Worm (Caenorhabditis elegans): ENCODE data around the gene R09E12.9.
A peak's percentile ranks its signal among the peaks of the same experiment; 100 is the strongest.

R09E12.9 gene

ce11 chrV:777285-777684, at the start of gene R09E12.9:
Gene R09E12.9, plus strand, starts transcription at chrV:777600.
- TF ChIP-seq nhr-28 (tag; optimal IDR thresholded peaks at IDR 0.05): peak; percentile 54
- peak; percentile 100 for TF ChIP-seq nhr-77 (tag; optimal IDR thresholded peaks at IDR 0.05)
- peak; percentile 15 for TF ChIP-seq nhr-76 (tag; optimal IDR thresholded peaks at IDR 0.05)
- peak in 1 of 6 experiments; percentile 27 for TF ChIP-seq elt-3 (tag; optimal IDR thresholded peaks at IDR 0.05)
- TF ChIP-seq snu-23 (GFP tag; optimal IDR thresholded peaks at IDR 0.05): peak; percentile 63
- TF ChIP-seq nhr-90 (tag; optimal IDR thresholded peaks at IDR 0.05; ENCODE audit: poor library complexity): peak; percentile 29
- peak; percentile 45 for TF ChIP-seq nhr-71 (tag; optimal IDR thresholded peaks at IDR 0.05)
- TF ChIP-seq pag-3 (tag; optimal IDR thresholded peaks at IDR 0.05; ENCODE audit: borderline replicate concordance, insufficient read depth): no peak
- peak; percentile 42 for TF ChIP-seq nhr-237 (tag; optimal IDR thresholded peaks at IDR 0.05)
- TF ChIP-seq nhr-19 (GFP tag; conservative IDR thresholded peaks at IDR 0.05): peak; percentile 40
- TF ChIP-seq aha-1 (tag; optimal IDR thresholded peaks at IDR 0.05): no peak
- peak; percentile 36 for TF ChIP-seq blmp-1 (tag; optimal IDR thresholded peaks at IDR 0.05)
- peak; percentile 37 to 39 for TF ChIP-seq efl-1 (optimal IDR thresholded peaks at IDR 0.05)
- TF ChIP-seq efl-1 (GFP tag; optimal IDR thresholded peaks at IDR 0.05 in 1 of 2): peak; percentile 28 to 90
- TF ChIP-seq dpl-1 (GFP tag; optimal IDR thresholded peaks at IDR 0.05): peak in 2 of 3 experiments; percentile 24 to 26
- TF ChIP-seq swsn-7 (tag; optimal IDR thresholded peaks at IDR 0.05): peak; percentile 10
- peak; percentile 6 to 57 for TF ChIP-seq lin-35 (GFP tag; optimal IDR thresholded peaks at IDR 0.05)
- TF ChIP-seq nhr-20 (tag; optimal IDR thresholded peaks at IDR 0.05): peak; percentile 69
- peak; percentile 55 for TF ChIP-seq nhr-85 (tag)
- TF ChIP-seq mep-1 (tag; optimal IDR thresholded peaks at IDR 0.05): no peak
- no peak for TF ChIP-seq irx-1 (tag; optimal IDR thresholded peaks at IDR 0.05)
- TF ChIP-seq hlh-17 (GFP tag; optimal IDR thresholded peaks at IDR 0.05; ENCODE audit: borderline replicate concordance): no peak

ce11 chrV:728822-729493, 48.4 kb upstream of the R09E12.9 start:
- no peak for TF ChIP-seq ztf-11 (tag; optimal IDR thresholded peaks at IDR 0.05)
- TF ChIP-seq nhr-12 (tag; optimal IDR thresholded peaks at IDR 0.05): no peak
- peak; percentile 93 for TF ChIP-seq nhr-19 (GFP tag; conservative IDR thresholded peaks at IDR 0.05)
- TF ChIP-seq sptf-1 (tag; optimal IDR thresholded peaks at IDR 0.05): no peak
- TF ChIP-seq sup-37 (GFP tag; optimal IDR thresholded peaks at IDR 0.05): peak; percentile 40
- TF ChIP-seq vab-15 (tag; optimal IDR thresholded peaks at IDR 0.05): no peak
- peak; percentile 57 for TF ChIP-seq nhr-47 (tag; optimal IDR thresholded peaks at IDR 0.05)
- TF ChIP-seq blmp-1 (tag; optimal IDR thresholded peaks at IDR 0.05): peak; percentile 54
- no peak for TF ChIP-seq hlh-4 (tag; optimal IDR thresholded peaks at IDR 0.05)
- peak; percentile 47 for TF ChIP-seq mep-1 (tag; optimal IDR thresholded peaks at IDR 0.05)
- TF ChIP-seq fkh-4 (tag; optimal IDR thresholded peaks at IDR 0.05; ENCODE audit: borderline replicate concordance): no peak
- TF ChIP-seq ceh-8 (GFP tag; optimal IDR thresholded peaks at IDR 0.05): no peak
- no peak for TF ChIP-seq tlp-1 (tag; optimal IDR thresholded peaks at IDR 0.05)
- peak; percentile 57 for TF ChIP-seq C16A3.4 (tag; optimal IDR thresholded peaks at IDR 0.05)
- TF ChIP-seq lsy-2 (tag; optimal IDR thresholded peaks at IDR 0.05): peak; percentile 38 to 62
- peak; percentile 79 for TF ChIP-seq ama-1 (optimal IDR thresholded peaks at IDR 0.05)
- TF ChIP-seq nhr-237 (tag; optimal IDR thresholded peaks at IDR 0.05): no peak
- TF ChIP-seq snu-23 (GFP tag; optimal IDR thresholded peaks at IDR 0.05): peak; percentile 82
- TF ChIP-seq nhr-11 (tag; optimal IDR thresholded peaks at IDR 0.05): no peak
- peak; percentile 68 for TF ChIP-seq unc-130 (tag; optimal IDR thresholded peaks at IDR 0.05)
- TF ChIP-seq fos-1 (tag; optimal IDR thresholded peaks at IDR 0.05): no peak
- no peak for TF ChIP-seq alr-1 (tag; optimal IDR thresholded peaks at IDR 0.05; ENCODE audit: borderline replicate concordance)
- TF ChIP-seq elt-3 (tag; optimal IDR thresholded peaks at IDR 0.05): peak in 2 of 6 experiments; percentile 13 to 83
- TF ChIP-seq fkh-8 (tag; optimal IDR thresholded peaks at IDR 0.05): no peak
- no peak for TF ChIP-seq mef-2 (tag; optimal IDR thresholded peaks at IDR 0.05)
- no peak for TF ChIP-seq Y116A8C.19 (tag; optimal IDR thresholded peaks at IDR 0.05; ENCODE audit: borderline replicate concordance)
- TF ChIP-seq unc-62 (GFP tag; optimal IDR thresholded peaks at IDR 0.05): no peak
- TF ChIP-seq F16B12.6 (tag; optimal IDR thresholded peaks at IDR 0.05): no peak
- TF ChIP-seq nhr-85 (tag): peak; percentile 75
- TF ChIP-seq dpl-1 (GFP tag; optimal IDR thresholded peaks at IDR 0.05): peak in 2 of 3 experiments; percentile 8 to 34
- peak; percentile 40; the same call in 1 of the 2 replicates for TF ChIP-seq ceh-88 (GFP tag; IDR thresholded peaks at IDR 0.05)
- TF ChIP-seq ceh-63 (GFP tag; optimal IDR thresholded peaks at IDR 0.05): no peak
- TF ChIP-seq unc-30 (tag; optimal IDR thresholded peaks at IDR 0.05): no peak
- TF ChIP-seq nhr-20 (tag; optimal IDR thresholded peaks at IDR 0.05): peak; percentile 84
- no peak for TF ChIP-seq lin-15B (tag; optimal IDR thresholded peaks at IDR 0.05)
- peak; percentile 44 for TF ChIP-seq C04F5.9 (tag; optimal IDR thresholded peaks at IDR 0.05)
- TF ChIP-seq nhr-84 (tag; optimal IDR thresholded peaks at IDR 0.05): no peak
- no peak for TF ChIP-seq hlh-17 (GFP tag; optimal IDR thresholded peaks at IDR 0.05; ENCODE audit: borderline replicate concordance)

Measured in whole organism, L1 larva.